Fruit fly (Drosophila melanogaster) whole organism, adult: ENCODE data around the gene CG5151.

Experiments
- CG12768 ChIP-seq: fragments of 200-800 bp; sonication (Bioruptor generic); optimal IDR thresholded peaks from 2 replicates; lab custom pipeline; 2017; ENCODE audit warnings: missing biosample characterization, missing genetic modification characterization, mild to moderate bottlenecking, moderate library complexity, missing genetic modification reagents
- CG33017 ChIP-seq: fragments of 200-800 bp; sonication (Bioruptor generic); optimal IDR thresholded peaks from 2 replicates; lab custom pipeline; 2018; ENCODE audit warnings: missing biosample characterization, mild to moderate bottlenecking, missing genetic modification characterization, moderate library complexity
- CG7101 ChIP-seq: fragments of 200-800 bp; sonication (Bioruptor generic); optimal IDR thresholded peaks from 2 replicates; lab custom pipeline; 2018; ENCODE audit warnings: missing biosample characterization, mild to moderate bottlenecking, missing genetic modification characterization, moderate library complexity
- Clk ChIP-seq: fragments of 200-800 bp; sonication (Bioruptor generic); optimal IDR thresholded peaks from 2 replicates; lab custom pipeline; 2017; ENCODE audit warnings: missing biosample characterization, missing genetic modification characterization
- Mnt ChIP-seq: fragments of 200-800 bp; sonication (Bioruptor generic); optimal IDR thresholded peaks from 2 replicates; lab custom pipeline; 2016; ENCODE audit warnings: missing biosample characterization, mild to moderate bottlenecking, missing genetic modification characterization
- pad ChIP-seq: fragments of 200-800 bp; sonication (Bioruptor generic); optimal IDR thresholded peaks from 3 replicates; lab custom pipeline; 2017; ENCODE audit warnings: missing biosample characterization, missing genetic modification characterization, mild to moderate bottlenecking, moderate library complexity, missing genetic modification reagents
- tj ChIP-seq: fragments of 200-800 bp; sonication (Bioruptor generic); optimal IDR thresholded peaks from 3 replicates; lab custom pipeline; 2017; ENCODE audit warnings: missing biosample characterization, mild to moderate bottlenecking, missing genetic modification characterization, moderate library complexity

DNA sequence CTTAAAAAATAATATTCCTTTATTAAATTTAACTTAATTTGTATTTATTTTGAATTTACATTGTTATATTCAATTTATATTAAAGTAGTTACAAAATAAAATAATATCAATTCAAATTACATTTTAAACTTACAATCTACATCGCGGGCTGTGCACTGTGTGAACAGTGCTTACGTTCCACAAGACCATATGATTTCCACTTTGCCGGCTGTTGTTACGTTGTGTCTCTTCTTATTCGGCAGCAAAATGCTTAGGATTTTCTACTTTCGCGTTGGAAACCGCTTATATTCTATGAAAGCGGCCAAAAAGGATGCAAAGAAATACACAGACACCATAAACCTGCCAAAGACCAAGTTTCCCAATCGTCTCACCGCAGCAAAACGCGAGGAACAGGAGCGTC lies 64.4 kb downstream of the CG5151 start, which contains the start of gene IleRS-m:
- no peak for TF ChIP-seq Mnt (GFP tag; lab: Kevin White, UChicago)
- TF ChIP-seq CG7101 (tag; lab: Kevin White, UChicago) = no peak
- no peak for TF ChIP-seq pad (GFP tag; lab: Kevin White, UChicago)
- TF ChIP-seq tj (GFP tag; lab: Kevin White, UChicago) = no peak
- no peak for TF ChIP-seq Clk (GFP tag; lab: Kevin White, UChicago)
- no peak for TF ChIP-seq CG12768
- no peak for TF ChIP-seq CG33017 (tag; lab: Kevin White, UChicago)
